Worm (Caenorhabditis elegans) whole organism, late embryonic: ENCODE results near the gene F55C5.10.

Experiments used
- C08G9.2 ChIP-seq: sonication (generic microtip); optimal IDR thresholded peaks from 2 replicates; lab custom pipeline; 2016; ENCODE audit warnings: mild to moderate bottlenecking, missing genetic modification characterization, moderate library complexity, missing compliant biosample characterization
- C38D4.7 ChIP-seq: fragments of 200-800 bp; sonication (Bioruptor generic); optimal IDR thresholded peaks from 2 replicates; lab custom pipeline; 2018; ENCODE audit warnings: mild to moderate bottlenecking, missing genetic modification characterization, moderate library complexity, missing compliant biosample characterization
- F13H6.1 ChIP-seq: sonication (generic microtip); optimal IDR thresholded peaks from 2 replicates; lab custom pipeline; 2016; ENCODE audit warnings: missing genetic modification characterization, missing compliant biosample characterization
- K02D7.2 ChIP-seq: sonication (generic microtip); optimal IDR thresholded peaks from 2 replicates; lab custom pipeline; 2017; ENCODE audit warnings: mild to moderate bottlenecking, missing genetic modification characterization, missing compliant biosample characterization
- K09A11.1 ChIP-seq: sonication (generic microtip); optimal IDR thresholded peaks from 2 replicates; lab custom pipeline; 2017; ENCODE audit warnings: antibody characterized with exemption, mild to moderate bottlenecking, missing genetic modification characterization, missing compliant biosample characterization; ENCODE audit not compliant: insufficient read depth
- T23F11.4 ChIP-seq: fragments of 200-800 bp; sonication (Bioruptor generic); optimal IDR thresholded peaks from 2 replicates; lab custom pipeline; 2018; ENCODE audit warnings: mild to moderate bottlenecking, missing genetic modification characterization, missing compliant biosample characterization
- Y22D7AL.16 ChIP-seq: sonication (generic microtip); optimal IDR thresholded peaks from 2 replicates; lab custom pipeline; 2016; ENCODE audit warnings: missing genetic modification characterization, missing compliant biosample characterization
- ahr-1 ChIP-seq: sonication (generic microtip); optimal IDR thresholded peaks from 2 replicates; lab custom pipeline; 2016; ENCODE audit warnings: missing genetic modification characterization, missing compliant biosample characterization
- ceh-18 ChIP-seq: sonication (generic microtip); optimal IDR thresholded peaks from 2 replicates; lab custom pipeline; 2016; ENCODE audit warnings: missing genetic modification characterization, missing compliant biosample characterization
- ceh-19 ChIP-seq: fragments of 200-800 bp; sonication (Bioruptor generic); optimal IDR thresholded peaks from 2 replicates; lab custom pipeline; 2018; ENCODE audit warnings: mild to moderate bottlenecking, missing genetic modification characterization, missing compliant biosample characterization
- ceh-2 ChIP-seq: sonication (generic microtip); optimal IDR thresholded peaks from 2 replicates; lab custom pipeline; 2016; ENCODE audit warnings: missing genotype, missing genetic modification characterization, missing compliant biosample characterization
- ceh-31 ChIP-seq: sonication (generic microtip); optimal IDR thresholded peaks from 2 replicates; lab custom pipeline; 2016; ENCODE audit warnings: missing genetic modification characterization, missing compliant biosample characterization
- ceh-48 ChIP-seq: sonication (generic microtip); optimal IDR thresholded peaks from 2 replicates; lab custom pipeline; 2016; ENCODE audit warnings: missing genetic modification characterization, inconsistent platforms, missing compliant biosample characterization
- ets-4 ChIP-seq: sonication (generic microtip); optimal IDR thresholded peaks from 2 replicates; lab custom pipeline; 2016; ENCODE audit warnings: missing genetic modification characterization, missing compliant biosample characterization
- eyg-1 ChIP-seq: sonication (generic microtip); optimal IDR thresholded peaks from 2 replicates; lab custom pipeline; 2016; ENCODE audit warnings: missing genotype, missing genetic modification characterization, missing compliant biosample characterization
- fax-1 ChIP-seq: sonication (generic microtip); optimal IDR thresholded peaks from 2 replicates; lab custom pipeline; 2016; ENCODE audit warnings: missing genotype, missing genetic modification characterization, missing compliant biosample characterization
- hlh-13 ChIP-seq: fragments of 200-800 bp; sonication (Bioruptor generic); optimal IDR thresholded peaks from 2 replicates; lab custom pipeline; 2018; ENCODE audit warnings: mild to moderate bottlenecking, missing genetic modification characterization, missing compliant biosample characterization
- hlh-15 ChIP-seq: sonication (generic microtip); optimal IDR thresholded peaks from 2 replicates; lab custom pipeline; 2016; ENCODE audit warnings: missing genetic modification characterization, missing compliant biosample characterization
- hlh-8 ChIP-seq: sonication (generic microtip); optimal IDR thresholded peaks from 2 replicates; lab custom pipeline; 2016; ENCODE audit warnings: missing genotype, missing genetic modification characterization, missing compliant biosample characterization
- lim-6 ChIP-seq: sonication (generic microtip); optimal IDR thresholded peaks from 2 replicates; lab custom pipeline; 2016; ENCODE audit warnings: missing genetic modification characterization, missing compliant biosample characterization
- lin-11 ChIP-seq: fragments of 200-800 bp; sonication (Bioruptor generic); optimal IDR thresholded peaks from 2 replicates; lab custom pipeline; 2018; ENCODE audit warnings: mild to moderate bottlenecking, missing genetic modification characterization, missing compliant biosample characterization
- nfya-1 ChIP-seq: sonication (generic microtip); optimal IDR thresholded peaks from 2 replicates; lab custom pipeline; 2017; ENCODE audit warnings: missing genetic modification characterization, mild to moderate bottlenecking, missing compliant biosample characterization, antibody characterized with exemption, moderate library complexity
- nhr-232 ChIP-seq: sonication (generic microtip); optimal IDR thresholded peaks from 2 replicates; lab custom pipeline; 2016; ENCODE audit warnings: missing genetic modification characterization, missing compliant biosample characterization
- odd-2 ChIP-seq: sonication (generic microtip); optimal IDR thresholded peaks from 2 replicates; lab custom pipeline; 2017; ENCODE audit warnings: antibody characterized with exemption, mild to moderate bottlenecking, missing genetic modification characterization, missing compliant biosample characterization
- pha-2 ChIP-seq: sonication (generic microtip); optimal IDR thresholded peaks from 2 replicates; lab custom pipeline; 2017; ENCODE audit warnings: mild to moderate bottlenecking, missing genetic modification characterization, missing compliant biosample characterization
- pqm-1 ChIP-seq: sonication (generic microtip); optimal IDR thresholded peaks from 2 replicates; lab custom pipeline; 2016; ENCODE audit warnings: missing genetic modification characterization, missing compliant biosample characterization
- pros-1 ChIP-seq: fragments of 150-350 bp; optimal IDR thresholded peaks from 2 replicates; lab custom pipeline; 2014; ENCODE audit warnings: missing biosample characterization, missing genetic modification reagents, missing genetic modification characterization
- tbx-2 ChIP-seq: sonication (generic microtip); optimal IDR thresholded peaks from 2 replicates; lab custom pipeline; 2016; ENCODE audit warnings: missing genetic modification characterization, missing compliant biosample characterization
- tbx-7 ChIP-seq: sonication (generic microtip); optimal IDR thresholded peaks from 2 replicates; lab custom pipeline; 2016; ENCODE audit warnings: missing genotype, missing genetic modification characterization, missing compliant biosample characterization
- unc-42 ChIP-seq: sonication (generic microtip); optimal IDR thresholded peaks from 2 replicates; lab custom pipeline; 2016; ENCODE audit warnings: missing genotype, missing genetic modification characterization, missing compliant biosample characterization
- unc-55 ChIP-seq: sonication (generic microtip); optimal IDR thresholded peaks from 2 replicates; lab custom pipeline; 2017; ENCODE audit warnings: missing biosample characterization, missing genetic modification reagents, missing genetic modification characterization

Gene F55C5.10

DNA sequence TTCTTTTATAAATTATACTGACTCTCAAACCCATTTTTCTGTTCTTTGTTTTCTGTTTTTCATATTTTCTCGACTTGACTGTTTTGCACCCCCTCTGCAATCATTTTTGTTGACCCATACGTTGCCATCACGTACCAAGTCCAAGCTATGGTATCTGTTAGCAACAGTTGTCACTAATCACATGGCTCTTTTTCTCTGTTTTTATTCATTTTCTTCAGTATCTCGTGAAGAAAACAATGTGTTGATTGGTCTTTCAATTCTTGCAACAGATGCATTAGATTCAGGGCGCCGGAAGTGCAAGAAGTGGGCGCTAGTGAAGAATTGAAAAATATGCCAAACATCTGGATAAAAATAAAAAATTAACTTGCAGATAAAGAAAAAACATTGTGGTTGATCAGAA is 47.8 kb upstream of the F55C5.10 start:
- TF ChIP-seq lim-6 (no peak), ceh-18 (tag; lab: Kevin White, UChicago) (peak; percentile 27), nfya-1 (peak; percentile 23), ceh-19 (GFP tag; lab: Kevin White, UChicago) (no peak), odd-2 (tag; lab: Kevin White, UChicago) (no peak), unc-55 (peak; percentile 15)

DNA sequence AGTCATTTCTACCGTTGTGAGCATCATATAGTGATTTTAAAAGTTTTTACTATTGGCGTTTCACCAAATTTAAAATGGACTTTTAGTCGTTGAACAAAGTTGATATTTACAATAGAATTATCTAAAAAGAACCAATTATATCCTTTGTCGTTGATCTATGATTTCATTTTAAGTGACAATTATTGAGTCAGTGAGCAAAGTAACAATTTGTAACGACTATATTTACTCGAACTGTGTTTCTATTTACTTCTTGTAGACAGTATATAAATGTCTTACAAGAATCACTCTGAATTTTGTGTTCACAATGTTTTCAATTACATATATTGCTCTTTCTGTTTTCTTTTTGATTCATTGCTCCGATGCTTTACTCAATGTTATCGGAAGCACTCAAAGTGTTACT is 42.2 kb upstream of the F55C5.10 start, which contains the start of gene ttr-22:
TSS of gene ttr-22 (plus strand) at position 301 of the 400 bp plus-strand sequence.
- TF ChIP-seq tbx-7 (no peak), T23F11.4 (GFP tag; lab: Kevin White, UChicago) (no peak), F13H6.1 (tag; lab: Kevin White, UChicago) (no peak), hlh-8 (tag; lab: Kevin White, UChicago) (no peak), ahr-1 (no peak), hlh-13 (GFP tag; lab: Kevin White, UChicago) (no peak), unc-42 (tag; lab: Kevin White, UChicago) (no peak), C08G9.2 (tag; lab: Kevin White, UChicago) (no peak), ceh-48 (no peak), ceh-2 (no peak), pqm-1 (tag; lab: Kevin White, UChicago) (no peak), tbx-2 (no peak), pha-2 (no peak), hlh-15 (tag; lab: Kevin White, UChicago) (no peak), C38D4.7 (GFP tag; lab: Kevin White, UChicago) (no peak), Y22D7AL.16 (no peak), odd-2 (tag; lab: Kevin White, UChicago) (no peak), eyg-1 (tag; lab: Kevin White, UChicago) (no peak)

DNA sequence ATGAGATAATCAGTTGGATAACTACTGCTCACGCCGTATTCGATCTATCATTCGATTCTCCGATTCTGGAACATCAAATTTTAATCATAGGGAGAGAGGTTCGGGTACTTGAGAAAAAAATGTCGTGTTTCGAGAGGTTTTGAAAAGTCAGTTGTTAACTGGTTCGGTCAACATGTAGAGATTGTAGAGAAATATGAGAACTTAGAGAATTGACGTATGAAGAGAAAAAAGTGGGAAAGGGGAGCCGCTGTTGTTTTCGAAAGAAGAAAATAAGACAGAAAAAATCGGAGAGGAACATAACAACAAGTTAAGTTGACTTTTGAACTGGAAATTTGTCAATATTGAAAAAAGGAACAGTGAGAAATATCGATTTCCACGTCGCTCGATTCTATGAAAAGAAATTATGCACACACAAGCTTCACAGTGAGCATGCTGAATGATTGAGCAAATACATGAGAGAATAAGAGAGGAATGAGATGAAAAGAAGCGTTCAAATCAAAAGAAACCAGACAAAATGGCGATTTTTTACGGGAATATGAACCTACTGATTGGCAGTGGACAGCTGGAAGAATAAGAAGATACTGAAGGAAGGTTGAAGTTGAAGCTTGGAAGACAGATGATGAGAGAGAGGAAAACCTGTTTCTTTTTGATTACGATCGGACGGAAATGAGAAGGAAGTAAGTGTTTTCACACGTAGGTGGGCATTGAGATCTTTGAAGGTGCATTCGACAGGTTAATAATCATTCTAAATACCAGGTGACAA is 38.1 kb upstream of the F55C5.10 start, which contains the start of the genes T04H1.13, slfl-5 and rad-50:
TSS of gene T04H1.13 (minus strand) at position 51 of the 763 bp plus-strand sequence.
TSS of gene slfl-5 (minus strand) at position 65 of the 763 bp plus-strand sequence.
TSS of gene rad-50 (plus strand) at position 667 of the 763 bp plus-strand sequence.
- TF ChIP-seq C08G9.2 (tag; lab: Kevin White, UChicago) (no peak), unc-42 (tag; lab: Kevin White, UChicago) (no peak), pha-2 (no peak), T23F11.4 (GFP tag; lab: Kevin White, UChicago) (no peak), ets-4 (tag; lab: Kevin White, UChicago) (no peak), nhr-232 (tag; lab: Kevin White, UChicago) (no peak), pros-1 (tag; lab: Kevin White, UChicago) (no peak)
- TF ChIP-seq, all 69 proteins: peak for 0

DNA sequence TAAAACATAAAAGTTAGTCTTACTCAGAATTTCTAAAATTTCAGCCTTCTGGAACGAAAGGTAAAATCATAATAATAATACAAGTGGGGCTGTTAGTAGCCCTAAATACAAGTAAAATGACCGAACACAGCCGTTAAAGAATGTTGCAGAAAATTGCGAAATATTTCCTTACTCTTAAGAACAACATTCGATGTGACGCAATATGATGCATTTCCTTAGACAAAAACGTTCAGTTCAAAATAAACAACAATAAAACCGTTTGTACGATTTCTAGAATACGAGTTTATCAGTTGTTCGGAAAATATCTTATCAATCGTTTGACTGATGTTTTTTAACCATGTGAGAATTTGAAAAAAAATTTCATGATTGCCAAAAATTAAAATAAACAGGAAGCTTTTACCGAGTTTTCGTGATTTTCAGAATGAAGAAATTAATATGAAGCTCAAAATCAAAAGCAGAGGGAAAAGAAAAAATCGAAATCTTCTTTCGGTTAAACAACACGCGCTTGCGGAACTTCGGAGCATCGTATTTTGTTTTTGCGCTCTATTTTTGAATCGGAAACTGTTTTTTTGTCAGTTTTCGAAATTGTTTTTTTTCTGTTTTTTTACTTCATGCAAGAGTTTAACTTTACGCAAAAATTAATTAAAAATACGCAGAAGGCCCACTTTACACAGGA is 37.4 kb upstream of the F55C5.10 start:
- TF ChIP-seq ceh-48 = peak; percentile 1
- TF ChIP-seq fax-1 = no peak
- no peak for TF ChIP-seq ceh-31 (tag; lab: Kevin White, UChicago)

DNA sequence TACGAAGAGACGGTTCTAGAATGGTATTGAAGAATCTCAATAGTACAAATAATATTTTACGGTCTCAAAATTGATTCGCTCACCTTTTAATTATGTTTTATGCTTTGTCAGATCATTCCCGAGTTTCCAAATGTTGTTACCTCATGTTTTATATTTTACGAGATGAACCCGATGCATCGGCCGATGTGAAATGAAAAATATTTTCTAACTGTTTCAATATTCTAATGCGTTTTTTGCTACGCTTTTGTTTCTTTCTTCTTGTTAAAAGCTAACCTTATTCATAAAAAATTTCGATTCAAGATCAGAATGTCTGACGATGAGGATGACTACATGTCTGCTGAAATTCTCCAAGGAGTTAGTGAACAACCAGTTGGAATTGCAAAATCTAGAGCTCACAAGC is 32.2 kb upstream of the F55C5.10 start, which contains the start of gene T04H1.5:
TSS of gene T04H1.5 (plus strand) at position 301 of the 400 bp plus-strand sequence.
- TF ChIP-seq C38D4.7 (GFP tag; lab: Kevin White, UChicago) = no peak

DNA sequence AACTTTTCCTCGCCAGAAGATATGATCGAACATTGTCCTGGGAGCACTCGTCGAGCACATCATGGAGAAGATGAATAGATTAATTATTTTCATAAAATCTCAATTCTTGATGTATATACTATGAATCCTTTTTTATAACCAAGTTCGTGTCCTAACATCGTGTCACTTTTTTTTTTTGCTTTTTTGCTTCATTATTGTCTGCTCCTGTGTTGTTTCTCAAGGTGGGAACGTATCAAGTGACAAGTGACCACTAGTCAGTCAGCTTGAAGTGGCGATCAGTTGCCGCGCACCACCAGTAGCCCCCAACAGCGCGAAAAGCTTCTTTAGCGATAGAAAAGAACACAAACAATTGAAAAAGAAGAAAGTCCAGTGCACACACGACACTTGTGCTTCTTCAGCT is 31.0 kb upstream of the F55C5.10 start, which contains the start of gene lrx-1:
TSS of gene lrx-1 (plus strand) at position 301 of the 400 bp plus-strand sequence.
- TF ChIP-seq K09A11.1 (tag; lab: Kevin White, UChicago) (no peak), K02D7.2 (tag; lab: Kevin White, UChicago) (no peak), lim-6 (no peak), lin-11 (tag; lab: Kevin White, UChicago) (no peak), pha-2 (no peak)
